Worm (Caenorhabditis elegans) whole organism, L3 larva: Measurements from ENCODE around the gene mrps-5.

Experiments used
- R02D3.7 ChIP-seq: fragments of 150-350 bp; optimal IDR thresholded peaks from 2 replicates; lab custom pipeline; 2014; ENCODE audit warnings: missing biosample characterization, missing genetic modification characterization
- fkh-10 ChIP-seq: sonication (generic microtip); optimal IDR thresholded peaks from 2 replicates; lab custom pipeline; 2017; ENCODE audit warnings: missing biosample characterization, missing genetic modification reagents, missing genetic modification characterization
- jun-1 ChIP-seq: fragments of 150-350 bp; optimal IDR thresholded peaks from 2 replicates; lab custom pipeline; 2014; ENCODE audit warnings: missing biosample characterization, missing genetic modification reagents, missing genetic modification characterization
- nhr-12 ChIP-seq: fragments of 150-350 bp; optimal IDR thresholded peaks from 2 replicates; lab custom pipeline; 2014; ENCODE audit warnings: missing biosample characterization, missing genetic modification characterization
- nhr-25 ChIP-seq: sonication (generic microtip); optimal IDR thresholded peaks from 2 replicates; lab custom pipeline; 2017; ENCODE audit warnings: missing biosample characterization, missing genetic modification characterization
- tbx-2 ChIP-seq: sonication (generic microtip); optimal IDR thresholded peaks from 2 replicates; lab custom pipeline; 2016; ENCODE audit warnings: mild to moderate bottlenecking, missing genetic modification characterization, missing compliant biosample characterization
- ztf-4 ChIP-seq: fragments of 150-350 bp; optimal IDR thresholded peaks from 2 replicates; lab custom pipeline; 2014; ENCODE audit warnings: missing biosample characterization, missing genetic modification characterization

- no peak for TF ChIP-seq nhr-25 (tag; lab: Kevin White, UChicago)
- no peak for TF ChIP-seq fkh-10
- TF ChIP-seq tbx-2 (tag; lab: Kevin White, UChicago), result no peak
- no peak for TF ChIP-seq R02D3.7 (tag; lab: Kevin White, UChicago)
- TF ChIP-seq jun-1 (tag; lab: Kevin White, UChicago), result no peak
- no peak for TF ChIP-seq ztf-4
- TF ChIP-seq nhr-12, result no peak
Measured at ce11 chrV:12540018-12540417, 23.3 kb upstream of the mrps-5 start.
